Worm (Caenorhabditis elegans) whole organism, L4/young adult: Measurements from ENCODE around the gene H06H21.37.

Experiments used
- W03F9.2 ChIP-seq: fragments of 150-350 bp; optimal IDR thresholded peaks from 2 replicates; lab custom pipeline; 2014; ENCODE audit warnings: missing biosample characterization, missing genetic modification characterization
- dao-5 ChIP-seq: sonication (generic microtip); optimal IDR thresholded peaks from 2 replicates; lab custom pipeline; 2016; ENCODE audit warnings: missing genotype, missing genetic modification characterization, moderate library complexity, missing compliant biosample characterization
- him-1 ChIP-seq: sonication (generic microtip); optimal IDR thresholded peaks from 2 replicates; lab custom pipeline; 2016; ENCODE audit warnings: missing genotype, missing genetic modification reagents, missing genetic modification characterization, missing compliant biosample characterization

ce11 chrIV:4827219-4827618 is 17.4 kb upstream of the H06H21.37 start, which contains the start of gene mpz-4:
- TF ChIP-seq him-1 (tag; lab: Kevin White, UChicago): no peak
- no peak for TF ChIP-seq W03F9.2 (tag; lab: Kevin White, UChicago)
- TF ChIP-seq dao-5 (tag; lab: Kevin White, UChicago): no peak
